Fruit fly (Drosophila melanogaster) Kc167 (cell line): ENCODE results near the gene CG13024.

Source experiments
- Myc ChIP-seq: fragments of >200 bp; optimal IDR thresholded peaks from 2 replicates; lab custom pipeline; 2017; ENCODE audit warnings: missing external identifiers
- Sin3A ChIP-seq: fragments of >200 bp; optimal IDR thresholded peaks from 2 replicates; lab custom pipeline; 2018; ENCODE audit warnings: missing external identifiers
- h ChIP-seq: fragments of >200 bp; optimal IDR thresholded peaks from 3 replicates; lab custom pipeline; 2018; ENCODE audit warnings: missing external identifiers
- insv ChIP-seq: fragments of >200 bp; optimal IDR thresholded peaks from 3 replicates; lab custom pipeline; 2018; ENCODE audit warnings: missing external identifiers
- psq ChIP-seq: fragments of >200 bp; optimal IDR thresholded peaks from 2 replicates; lab custom pipeline; 2017; ENCODE audit warnings: missing external identifiers
- ttk ChIP-seq: sonication (Bioruptor generic); optimal IDR thresholded peaks from 2 replicates; lab custom pipeline; 2017; ENCODE audit warnings: missing external identifiers

DNA sequence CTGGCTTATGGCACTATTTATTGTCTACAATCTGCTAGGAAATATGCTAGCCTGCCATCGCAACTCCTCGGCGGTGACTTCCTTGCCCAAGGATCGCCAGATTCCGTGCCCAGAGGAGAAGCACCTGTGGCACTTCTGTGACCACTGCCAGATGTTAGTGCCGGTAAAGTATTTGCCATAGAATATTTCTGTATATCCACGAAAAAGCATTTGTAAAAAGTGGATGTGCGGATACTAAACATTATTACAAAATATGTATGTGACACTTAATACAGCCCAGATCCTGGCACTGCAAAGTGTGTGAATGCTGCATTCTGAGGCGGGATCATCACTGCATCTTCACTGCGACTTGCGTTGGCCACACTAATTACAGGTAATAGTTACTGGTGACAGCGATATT is 32.0 kb upstream of the CG13024 start:
- TF ChIP-seq Myc (lab: Kevin White, UChicago), result no peak
- no peak for TF ChIP-seq h (lab: Kevin White, UChicago)
- no peak for TF ChIP-seq psq
- no peak for TF ChIP-seq Sin3A
- no peak for TF ChIP-seq ttk
- TF ChIP-seq insv, result no peak
